Worm (Caenorhabditis elegans) whole organism, dauer: ENCODE results near the gene adal-1.

Experiments
- unc-62 ChIP-seq: sonication (generic microtip); optimal IDR thresholded peaks from 2 replicates; lab custom pipeline; 2017; ENCODE audit warnings: missing biosample characterization, missing genetic modification reagents, missing genetic modification characterization

Gene adal-1

ce11 chrII:6888661-6889579 is 4.5 kb downstream of the adal-1 start:
- TF ChIP-seq unc-62 (GFP tag; lab: Kevin White, UChicago) = no peak

DNA sequence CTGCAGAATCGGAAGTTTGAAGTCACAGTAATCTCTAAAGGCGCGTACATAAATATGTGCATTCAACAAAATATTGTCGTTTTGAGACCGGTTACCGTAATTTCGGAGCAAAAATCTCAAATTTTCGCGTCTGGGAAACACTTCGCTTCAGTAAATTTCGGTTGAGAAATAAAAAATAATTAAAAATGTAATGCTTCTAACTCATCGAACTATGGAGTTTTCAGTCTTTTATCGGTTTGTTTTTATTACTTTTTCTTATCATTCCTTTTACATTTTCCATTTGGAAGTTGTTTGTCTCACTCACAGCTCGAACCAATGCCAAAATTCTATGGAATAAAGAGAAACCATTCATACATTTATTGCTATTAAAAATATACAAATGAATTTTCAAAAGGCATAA is 5.2 kb downstream of the adal-1 start:
- no peak for TF ChIP-seq unc-62 (GFP tag; lab: Kevin White, UChicago)

- TF ChIP-seq unc-62 (GFP tag; lab: Kevin White, UChicago) = no peak
Observed at ce11 chrII:6887319-6888005, 6.0 kb downstream of the adal-1 start, which contains the start of gene pmp-2. Gene pmp-2, minus strand, starts transcription at chrII:6887805.

DNA sequence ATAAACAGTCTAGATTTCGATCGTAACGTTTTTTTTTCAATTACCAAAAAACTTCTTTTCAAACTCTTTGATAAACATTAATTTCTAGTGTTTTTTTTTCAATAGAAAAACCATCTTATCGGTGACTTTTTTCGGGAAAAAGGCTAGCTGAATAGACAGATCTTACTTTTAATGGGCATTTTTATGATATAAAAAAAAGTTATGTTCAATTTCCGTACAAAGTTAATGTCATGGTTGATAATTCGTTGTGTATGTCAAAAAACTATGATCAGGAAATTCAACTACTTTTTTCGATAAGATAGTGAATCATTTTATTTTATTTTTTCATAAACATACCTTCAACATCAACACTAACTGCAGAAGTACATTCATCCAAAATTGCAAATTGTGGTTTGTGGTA is 8.9 kb downstream of the adal-1 start:
- TF ChIP-seq unc-62 (GFP tag; lab: Kevin White, UChicago) = no peak

ce11 chrII:6883716-6884115 is 9.7 kb downstream of the adal-1 start, which contains the start of gene pmp-1:
Gene pmp-1, minus strand, starts transcription at chrII:6883754.
- no peak for TF ChIP-seq unc-62 (GFP tag; lab: Kevin White, UChicago)

DNA sequence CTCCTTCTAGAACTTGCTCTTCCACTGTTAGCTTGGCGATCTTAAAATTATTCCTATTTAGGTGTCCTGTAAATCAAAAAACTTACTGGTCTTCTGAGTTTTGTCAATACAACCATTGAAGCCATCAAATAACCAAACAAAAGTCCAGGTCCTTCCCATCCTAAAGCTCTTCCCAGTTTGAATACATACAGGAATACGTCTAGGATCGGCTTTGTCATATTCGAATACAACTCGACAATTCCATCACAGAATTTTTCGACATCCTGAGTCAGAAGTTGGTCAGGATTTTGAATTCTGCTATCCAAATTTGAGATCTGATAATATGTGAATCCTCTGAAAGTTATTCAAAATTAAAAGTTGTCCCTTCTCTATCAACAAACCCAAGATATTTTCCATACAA is 11.1 kb downstream of the adal-1 start:
- TF ChIP-seq unc-62 (GFP tag; lab: Kevin White, UChicago) = no peak

DNA sequence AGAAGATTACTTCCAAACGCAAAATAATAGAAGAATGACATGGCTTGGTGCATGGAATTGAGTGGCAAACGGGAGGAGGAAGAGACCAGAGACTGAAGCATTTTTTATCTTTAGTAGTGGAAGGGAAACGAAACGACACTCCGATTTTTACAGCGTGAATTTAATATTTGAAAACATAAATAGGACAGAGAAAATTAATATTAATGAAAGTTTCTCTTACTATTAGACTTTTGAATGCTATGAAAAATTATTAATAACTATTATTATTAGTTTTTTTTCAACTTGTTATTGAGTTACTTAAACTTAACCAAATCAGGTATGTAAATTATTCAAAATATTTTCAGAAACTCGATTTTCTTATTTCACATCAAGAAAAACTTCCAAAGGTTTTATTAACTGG is 13.4 kb downstream of the adal-1 start, which contains the start of gene C44B7.7:
C44B7.7 (minus strand) TSS at position 101 of the 400 bp plus-strand sequence.
- no peak for TF ChIP-seq unc-62 (GFP tag; lab: Kevin White, UChicago)

ce11 chrII:6877881-6878280 is 15.6 kb downstream of the adal-1 start:
- no peak for TF ChIP-seq unc-62 (GFP tag; lab: Kevin White, UChicago)

DNA sequence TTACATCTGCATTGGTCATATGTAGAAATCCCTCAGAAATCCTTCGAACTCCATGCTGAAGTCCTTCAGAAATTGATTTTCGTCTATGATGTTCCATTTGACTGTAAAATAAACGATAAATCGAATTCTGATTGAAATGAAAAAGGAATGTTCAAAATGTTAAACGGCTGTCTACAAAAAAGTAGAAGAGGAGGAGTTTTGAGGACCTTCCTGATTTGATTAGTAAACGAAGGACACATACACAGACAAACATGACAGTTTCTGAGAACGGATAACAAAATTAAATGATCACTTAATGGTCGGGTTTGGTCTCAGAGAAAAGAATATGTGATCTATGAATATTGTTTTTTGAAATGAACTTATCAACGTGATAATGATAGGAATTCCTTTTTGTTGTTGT is 16.5 kb downstream of the adal-1 start, which contains the start of gene slc-36.5:
slc-36.5 (minus strand) TSS at position 101 of the 400 bp plus-strand sequence.
- no peak for TF ChIP-seq unc-62 (GFP tag; lab: Kevin White, UChicago)

- TF ChIP-seq unc-62 (GFP tag; lab: Kevin White, UChicago) = no peak
Observed at ce11 chrII:6872493-6872892, 20.9 kb downstream of the adal-1 start, which contains the start of gene C44B7.5. Gene C44B7.5, minus strand, starts transcription at chrII:6872593.

DNA sequence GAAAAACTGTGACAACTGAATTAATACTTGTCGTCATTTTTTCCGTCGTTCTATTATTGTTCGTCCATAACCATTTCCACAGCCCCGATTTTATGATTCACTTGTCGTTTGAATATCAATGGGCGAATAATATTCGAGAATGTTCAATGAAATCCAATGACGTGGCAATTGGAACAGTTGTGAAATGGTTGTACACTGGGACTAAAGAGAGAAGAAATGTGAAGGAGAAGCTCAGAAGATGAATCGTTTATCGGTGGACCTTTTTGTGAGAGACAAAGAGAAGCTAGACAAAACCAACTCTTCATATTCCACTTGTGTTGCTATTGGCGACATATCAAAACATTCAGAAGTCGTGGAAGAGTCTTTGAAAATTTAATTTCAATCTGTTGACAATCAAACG is 22.6 kb downstream of the adal-1 start, which contains the start of gene clhm-1:
clhm-1 (minus strand) TSS at position 207 of the 400 bp plus-strand sequence.
- TF ChIP-seq unc-62 (GFP tag; lab: Kevin White, UChicago) = no peak

DNA sequence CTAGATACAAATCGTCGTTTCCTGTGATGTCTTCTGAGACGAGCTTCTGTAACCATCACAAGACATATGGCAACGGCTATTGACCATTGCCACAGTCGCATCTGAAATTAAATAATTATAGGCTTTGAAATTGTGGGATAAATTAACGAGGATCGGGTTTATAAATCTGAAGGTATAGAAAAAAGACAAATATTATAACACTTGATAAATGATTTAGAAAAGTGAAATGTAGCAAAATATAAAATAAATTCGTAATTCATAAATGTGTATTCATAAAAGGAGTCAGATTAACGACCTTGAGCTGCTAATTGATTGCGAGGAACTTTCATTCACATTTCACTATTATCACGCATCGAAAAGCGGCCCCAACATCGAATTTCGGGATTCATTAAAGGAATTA is 29.8 kb downstream of the adal-1 start, which contains the start of gene aff-1:
aff-1 (minus strand) TSS at position 101 of the 400 bp plus-strand sequence.
- TF ChIP-seq unc-62 (GFP tag; lab: Kevin White, UChicago) = no peak

- no peak for TF ChIP-seq unc-62 (GFP tag; lab: Kevin White, UChicago)
Observed at ce11 chrII:6860043-6860442, 33.4 kb downstream of the adal-1 start.

DNA sequence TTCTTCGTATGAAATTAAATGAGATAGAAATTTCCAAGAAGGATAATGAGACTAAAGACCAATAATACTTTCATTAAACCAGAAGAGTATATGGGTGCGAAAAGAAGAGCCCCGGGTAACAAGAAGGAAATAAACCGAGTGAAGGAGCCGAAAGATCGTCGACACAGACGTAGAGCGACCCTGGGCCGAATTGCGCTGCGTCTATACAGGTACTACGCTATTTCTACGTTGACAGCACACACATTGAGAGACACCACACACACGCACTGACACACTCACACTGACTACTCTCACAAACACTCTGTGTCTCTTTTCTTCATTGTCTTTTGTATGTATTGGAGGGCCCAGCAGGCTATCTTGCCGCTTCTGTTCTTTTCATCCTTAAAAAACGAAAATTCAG is 34.6 kb downstream of the adal-1 start:
- TF ChIP-seq unc-62 (GFP tag; lab: Kevin White, UChicago) = no peak

ce11 chrII:6858201-6858600 is 35.2 kb downstream of the adal-1 start, which contains the start of gene dnj-5:
Gene dnj-5, minus strand, starts transcription at chrII:6858301.
- TF ChIP-seq unc-62 (GFP tag; lab: Kevin White, UChicago) = no peak

DNA sequence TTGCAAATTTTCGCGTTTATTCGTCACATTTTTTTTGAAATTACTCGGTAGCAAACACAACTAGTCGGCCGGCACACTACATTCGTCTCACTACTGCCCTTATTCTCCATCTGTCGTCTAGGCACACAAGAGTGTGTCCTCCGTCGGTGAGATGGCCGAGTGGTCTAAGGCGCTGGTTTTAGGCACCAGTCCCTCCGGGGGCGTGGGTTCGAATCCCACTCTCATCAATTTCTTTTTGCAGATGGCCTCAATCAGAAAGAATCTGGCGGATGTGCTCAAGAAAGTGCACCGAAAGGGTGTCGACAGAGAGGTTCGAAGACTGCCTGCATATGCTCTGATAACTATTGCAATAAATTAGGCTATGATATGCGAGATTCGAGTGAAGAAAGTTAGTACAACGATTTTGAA is 40.4 kb downstream of the adal-1 start:
- no peak for TF ChIP-seq unc-62 (GFP tag; lab: Kevin White, UChicago)
